Worm (Caenorhabditis elegans) whole organism, L2 larva: ENCODE results near the gene hpl-2.
A peak's percentile ranks its signal among the peaks of the same experiment; 100 is the strongest.
"Not testable (repeated sequence)": the region's sequence is repeated elsewhere in the genome, so short reads cannot be mapped to it uniquely, and the experiment has no call there.

Source experiments
- C34F6.9 ChIP-seq: fragments of 150-350 bp; optimal IDR thresholded peaks from 2 replicates; lab custom pipeline; 2014; ENCODE audit warnings: missing biosample characterization, missing genetic modification characterization
- F13H6.1 ChIP-seq: sonication (generic microtip); optimal IDR thresholded peaks from 2 replicates; lab custom pipeline; 2016; ENCODE audit warnings: missing genetic modification characterization, missing compliant biosample characterization
- R02D3.7 ChIP-seq: fragments of 150-350 bp; optimal IDR thresholded peaks from 2 replicates; lab custom pipeline; 2014; ENCODE audit warnings: missing biosample characterization, missing genetic modification characterization
- ZK546.5 ChIP-seq: sonication (generic microtip); optimal IDR thresholded peaks from 2 replicates; lab custom pipeline; 2017; ENCODE audit warnings: missing biosample characterization, missing genetic modification characterization
- alr-1 ChIP-seq: fragments of 150-350 bp; optimal IDR thresholded peaks from 2 replicates; lab custom pipeline; 2014; ENCODE audit warnings: missing biosample characterization, missing genetic modification characterization
- aly-2 ChIP-seq: fragments of 150-350 bp; optimal IDR thresholded peaks from 2 replicates; lab custom pipeline; 2014; ENCODE audit warnings: missing biosample characterization, missing genetic modification characterization
- ama-1 ChIP-seq: fragments of 150-350 bp; optimal IDR thresholded peaks from 2 replicates; lab custom pipeline; 2018; ENCODE audit warnings: inconsistent platforms
- blmp-1 ChIP-seq: sonication (generic microtip); optimal IDR thresholded peaks from 2 replicates; lab custom pipeline; 2017; ENCODE audit warnings: missing genetic modification characterization, mild to moderate bottlenecking, missing compliant biosample characterization, antibody characterized with exemption, moderate library complexity; ENCODE audit not compliant: insufficient read depth
- ceh-16 ChIP-seq: fragments of 150-350 bp; optimal IDR thresholded peaks from 2 replicates; lab custom pipeline; 2014; ENCODE audit warnings: missing biosample characterization, missing genetic modification characterization
- ceh-82 ChIP-seq: fragments of 150-350 bp; optimal IDR thresholded peaks from 2 replicates; lab custom pipeline; 2014; ENCODE audit warnings: missing biosample characterization, missing genetic modification characterization
- crh-2 ChIP-seq: sonication (generic microtip); optimal IDR thresholded peaks from 2 replicates; lab custom pipeline; 2017; ENCODE audit warnings: missing biosample characterization, missing genetic modification characterization
- dmd-4 ChIP-seq: sonication (generic microtip); optimal IDR thresholded peaks from 2 replicates; lab custom pipeline; 2017; ENCODE audit warnings: missing biosample characterization, missing genetic modification characterization
- egl-27 ChIP-seq: sonication (generic microtip); optimal IDR thresholded peaks from 3 replicates; lab custom pipeline; 2017; ENCODE audit warnings: missing biosample characterization, missing genetic modification reagents, missing genetic modification characterization
- fos-1 ChIP-seq: fragments of 150-350 bp; optimal IDR thresholded peaks from 2 replicates; lab custom pipeline; 2014; ENCODE audit warnings: missing biosample characterization, missing genetic modification characterization
- gmeb-1 ChIP-seq: fragments of 150-350 bp; optimal IDR thresholded peaks from 2 replicates; lab custom pipeline; 2014; ENCODE audit warnings: missing biosample characterization, missing genetic modification characterization
- lin-11 ChIP-seq: fragments of 150-350 bp; sonication (generic microtip); optimal IDR thresholded peaks from 2 replicates; lab custom pipeline; 2014; ENCODE audit warnings: missing biosample characterization, missing genetic modification characterization, inconsistent platforms, mixed read lengths
- lin-13 ChIP-seq: fragments of 150-350 bp; optimal IDR thresholded peaks from 2 replicates; lab custom pipeline; 2014; ENCODE audit warnings: missing biosample characterization, missing genetic modification reagents, missing genetic modification characterization
- lin-39 ChIP-seq: fragments of 150-350 bp; optimal IDR thresholded peaks from 2 replicates; lab custom pipeline; 2014; ENCODE audit warnings: missing biosample characterization, missing genetic modification reagents, missing genetic modification characterization
- lsy-2 ChIP-seq, 2 experiments: fragments of 150-350 bp in 1 of 2; sonication (generic microtip) in 1 of 2; optimal IDR thresholded peaks; 2 replicates each; lab custom pipeline; 2014 to 2017; ENCODE audit warnings: missing biosample characterization in 2 of 2, missing genetic modification characterization in 2 of 2
- mab-5 ChIP-seq: fragments of 150-350 bp; optimal IDR thresholded peaks from 2 replicates; lab custom pipeline; 2014; ENCODE audit warnings: missing biosample characterization, missing genetic modification characterization
- mdl-1 ChIP-seq, 2 experiments: fragments of 150-350 bp in 1 of 2; sonication (generic microtip) in 1 of 2; optimal IDR thresholded peaks; 2 replicates each; lab custom pipeline; 2017; ENCODE audit warnings: missing biosample characterization in 2 of 2, missing genetic modification characterization in 2 of 2
- nhr-10 ChIP-seq: sonication (generic microtip); optimal IDR thresholded peaks from 2 replicates; lab custom pipeline; 2017; ENCODE audit warnings: missing biosample characterization, missing genetic modification characterization
- nhr-11 ChIP-seq: fragments of 150-350 bp; optimal IDR thresholded peaks from 2 replicates; lab custom pipeline; 2014; ENCODE audit warnings: missing biosample characterization, missing genetic modification characterization
- nhr-12 ChIP-seq: fragments of 150-350 bp; optimal IDR thresholded peaks from 2 replicates; lab custom pipeline; 2014; ENCODE audit warnings: missing biosample characterization, missing genetic modification characterization
- nhr-129 ChIP-seq: fragments of 150-350 bp; optimal IDR thresholded peaks from 2 replicates; lab custom pipeline; 2014; ENCODE audit warnings: missing biosample characterization, missing genetic modification characterization
- nhr-21 ChIP-seq: fragments of 150-350 bp; optimal IDR thresholded peaks from 2 replicates; lab custom pipeline; 2014; ENCODE audit warnings: missing biosample characterization, missing genetic modification characterization
- nhr-23 ChIP-seq: fragments of 150-350 bp; optimal IDR thresholded peaks from 2 replicates; lab custom pipeline; 2014; ENCODE audit warnings: missing biosample characterization, missing genetic modification reagents, missing genetic modification characterization
- nhr-237 ChIP-seq: fragments of 150-350 bp; optimal IDR thresholded peaks from 2 replicates; lab custom pipeline; 2014; ENCODE audit warnings: missing biosample characterization, missing genetic modification characterization
- nhr-25 ChIP-seq: fragments of 150-350 bp; sonication (generic microtip); optimal IDR thresholded peaks from 3 replicates; lab custom pipeline; 2014; ENCODE audit warnings: missing biosample characterization, missing genetic modification characterization
- nhr-77 ChIP-seq: fragments of 150-350 bp; optimal IDR thresholded peaks from 2 replicates; lab custom pipeline; 2014; ENCODE audit warnings: missing biosample characterization, missing genetic modification characterization
- peb-1 ChIP-seq: fragments of 150-350 bp; optimal IDR thresholded peaks from 2 replicates; lab custom pipeline; 2014; ENCODE audit warnings: missing biosample characterization, missing genetic modification characterization
- sem-4 ChIP-seq: fragments of 150-350 bp; optimal IDR thresholded peaks from 2 replicates; lab custom pipeline; 2014; ENCODE audit warnings: missing biosample characterization, missing genetic modification reagents, missing genetic modification characterization
- skn-1 ChIP-seq: sonication (generic microtip); optimal IDR thresholded peaks from 2 replicates; lab custom pipeline; 2017; ENCODE audit warnings: missing biosample characterization, missing genetic modification characterization
- sma-3 ChIP-seq: sonication (generic microtip); optimal IDR thresholded peaks from 2 replicates; lab custom pipeline; 2016; ENCODE audit warnings: missing genetic modification reagents, missing genetic modification characterization, missing compliant biosample characterization
- unc-39 ChIP-seq: fragments of 150-350 bp; optimal IDR thresholded peaks from 2 replicates; lab custom pipeline; 2014; ENCODE audit warnings: missing biosample characterization, missing genetic modification characterization
- unc-55 ChIP-seq: fragments of 150-350 bp; sonication (generic microtip); optimal IDR thresholded peaks from 3 replicates; lab custom pipeline; 2014; ENCODE audit warnings: missing biosample characterization, missing genetic modification reagents, missing genetic modification characterization
- unc-62 ChIP-seq: fragments of 150-350 bp; optimal IDR thresholded peaks from 2 replicates; lab custom pipeline; 2014; ENCODE audit warnings: missing biosample characterization, missing genetic modification reagents, missing genetic modification characterization
- zag-1 ChIP-seq: fragments of 150-350 bp; optimal IDR thresholded peaks from 2 replicates; lab custom pipeline; 2014; ENCODE audit warnings: missing biosample characterization, missing genetic modification characterization
- ztf-1 ChIP-seq: fragments of 200-800 bp; sonication (Bioruptor generic); conservative IDR thresholded peaks from 2 replicates; pipeline ENCODE4 v1.3.6; 2022; ENCODE audit warnings: missing genetic modification characterization, missing compliant biosample characterization
- ztf-11 ChIP-seq: sonication (generic microtip); optimal IDR thresholded peaks from 2 replicates; lab custom pipeline; 2017; ENCODE audit warnings: missing biosample characterization, missing genetic modification characterization
- ztf-4 ChIP-seq: fragments of 150-350 bp; optimal IDR thresholded peaks from 2 replicates; lab custom pipeline; 2014; ENCODE audit warnings: missing biosample characterization, missing genetic modification characterization

hpl-2 gene

DNA sequence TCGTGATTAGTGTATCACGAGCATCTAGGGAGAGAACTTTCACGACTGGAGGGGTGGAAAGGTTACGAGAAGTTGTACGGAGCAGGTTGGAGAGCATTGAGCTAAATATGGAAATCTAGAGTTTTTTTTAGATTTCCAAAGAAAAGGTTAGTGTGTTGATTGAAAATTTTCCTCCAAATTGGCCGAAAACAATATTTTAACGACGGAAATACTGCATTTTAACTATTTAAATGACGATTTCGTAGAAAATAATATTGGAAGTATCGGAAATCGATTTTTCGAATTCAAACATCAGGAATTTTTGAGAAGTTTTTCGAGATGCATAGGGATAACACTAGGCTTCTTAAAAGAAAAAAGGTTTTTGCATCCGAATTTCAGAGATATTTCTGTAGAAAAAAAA is 3.1 kb upstream of the hpl-2 start, which contains the start of gene K01G5.10:
Gene K01G5.10 (minus strand): TSS at position 101 of the 400 bp plus-strand sequence.
- no peak for TF ChIP-seq lin-13 (GFP tag; lab: Kevin White, UChicago)
- no peak for TF ChIP-seq alr-1 (tag; lab: Kevin White, UChicago)
- no peak for TF ChIP-seq zag-1 (tag; lab: Kevin White, UChicago)
- no peak for TF ChIP-seq nhr-21 (tag; lab: Kevin White, UChicago)
- TF ChIP-seq mab-5, result no peak
- TF ChIP-seq F13H6.1 (tag; lab: Kevin White, UChicago), result no peak
- TF ChIP-seq egl-27, result no peak
- TF ChIP-seq gmeb-1 (tag; lab: Kevin White, UChicago), result no peak
- TF ChIP-seq lin-11 (tag; lab: Kevin White, UChicago), result no peak
- TF ChIP-seq, all 48 proteins: peak for 0

DNA sequence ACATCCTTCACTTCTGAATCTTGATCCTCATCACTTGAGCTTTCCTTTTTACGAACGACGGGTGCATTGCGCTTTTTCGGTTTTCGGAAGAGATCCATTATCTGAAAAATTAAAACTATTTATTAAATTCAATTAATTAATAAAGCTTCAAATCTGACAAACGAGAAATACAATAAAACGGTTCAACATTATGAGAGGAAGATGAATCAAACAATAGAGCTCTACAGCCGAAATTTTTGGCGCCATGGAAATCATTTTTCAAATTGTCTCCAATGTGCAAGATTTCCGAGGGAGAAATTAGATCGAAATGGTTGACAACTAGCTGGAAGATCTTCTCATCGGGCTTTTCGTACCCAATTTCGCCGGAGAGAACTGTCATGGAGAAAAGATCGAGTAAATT is 2.2 kb upstream of the hpl-2 start, which contains the start of gene rnf-113:
Gene rnf-113 (minus strand): TSS at position 101 of the 400 bp plus-strand sequence.
- no peak for TF ChIP-seq aly-2 (tag; lab: Kevin White, UChicago)
- no peak for TF ChIP-seq ceh-16 (tag; lab: Kevin White, UChicago)
- no peak for TF ChIP-seq nhr-10 (tag; lab: Kevin White, UChicago)
- no peak for TF ChIP-seq mdl-1 (tag; optimal IDR thresholded peaks at IDR 0.05; lab: Kevin White, UChicago)
- TF ChIP-seq lsy-2 (tag; optimal IDR thresholded peaks at IDR 0.05; lab: Kevin White, UChicago), result no peak
- TF ChIP-seq nhr-25, result no peak
- no peak for TF ChIP-seq sma-3 (GFP tag; lab: Kevin White, UChicago)
- no peak for TF ChIP-seq nhr-11 (tag; lab: Kevin White, UChicago)
- TF ChIP-seq lin-13 (GFP tag; lab: Kevin White, UChicago), result no peak
- no peak for TF ChIP-seq mab-5
- TF ChIP-seq, all 48 proteins: peak for 0

DNA sequence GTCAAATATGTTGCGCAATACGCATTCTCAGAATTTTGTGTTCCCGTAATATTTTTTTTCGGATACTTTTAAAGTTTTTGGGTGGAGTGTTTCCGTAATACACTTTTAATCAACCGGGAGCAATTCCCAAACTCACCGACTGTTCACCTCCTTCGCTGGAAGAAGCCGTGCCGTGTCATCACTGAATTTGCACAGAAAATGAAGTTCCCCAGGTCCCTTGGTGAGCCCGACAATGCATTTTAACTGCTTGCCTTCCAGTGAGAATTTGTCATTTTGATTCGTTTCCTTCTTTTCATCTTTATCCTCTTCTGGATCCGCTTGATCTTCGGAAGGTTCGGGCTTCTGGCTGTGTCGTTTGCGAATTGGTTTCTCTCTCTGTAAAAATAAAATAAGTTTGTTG is 951 bp downstream of the hpl-2 start:
- no peak for TF ChIP-seq mab-5
- TF ChIP-seq gmeb-1 (tag; lab: Kevin White, UChicago), result peak; percentile 66

DNA sequence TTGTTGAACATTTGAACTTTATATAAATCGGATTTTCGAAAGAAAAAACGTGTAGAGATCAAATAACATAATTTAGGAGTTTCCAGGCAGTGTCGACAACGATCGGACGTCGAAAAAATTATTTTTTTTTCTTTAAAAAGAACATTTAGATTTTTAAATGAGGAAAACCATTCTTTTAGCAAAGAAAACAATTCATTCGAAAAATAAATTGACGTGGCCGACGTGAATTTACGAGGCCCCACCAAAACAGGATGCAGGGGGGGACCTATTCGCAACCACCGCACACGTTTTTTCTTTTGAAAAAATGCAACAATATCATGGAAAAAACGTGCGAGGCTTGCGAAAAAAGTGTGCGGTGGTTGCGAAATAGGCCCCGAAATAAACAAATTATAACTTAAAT is 5.3 kb downstream of the hpl-2 start, which contains the start of gene enu-3.6:
Gene enu-3.6 (plus strand): TSS at position 392 of the 400 bp plus-strand sequence.
- TF ChIP-seq ztf-4, sem-4, nhr-237 (tag; lab: Kevin White, UChicago): not testable (repeated sequence)

DNA sequence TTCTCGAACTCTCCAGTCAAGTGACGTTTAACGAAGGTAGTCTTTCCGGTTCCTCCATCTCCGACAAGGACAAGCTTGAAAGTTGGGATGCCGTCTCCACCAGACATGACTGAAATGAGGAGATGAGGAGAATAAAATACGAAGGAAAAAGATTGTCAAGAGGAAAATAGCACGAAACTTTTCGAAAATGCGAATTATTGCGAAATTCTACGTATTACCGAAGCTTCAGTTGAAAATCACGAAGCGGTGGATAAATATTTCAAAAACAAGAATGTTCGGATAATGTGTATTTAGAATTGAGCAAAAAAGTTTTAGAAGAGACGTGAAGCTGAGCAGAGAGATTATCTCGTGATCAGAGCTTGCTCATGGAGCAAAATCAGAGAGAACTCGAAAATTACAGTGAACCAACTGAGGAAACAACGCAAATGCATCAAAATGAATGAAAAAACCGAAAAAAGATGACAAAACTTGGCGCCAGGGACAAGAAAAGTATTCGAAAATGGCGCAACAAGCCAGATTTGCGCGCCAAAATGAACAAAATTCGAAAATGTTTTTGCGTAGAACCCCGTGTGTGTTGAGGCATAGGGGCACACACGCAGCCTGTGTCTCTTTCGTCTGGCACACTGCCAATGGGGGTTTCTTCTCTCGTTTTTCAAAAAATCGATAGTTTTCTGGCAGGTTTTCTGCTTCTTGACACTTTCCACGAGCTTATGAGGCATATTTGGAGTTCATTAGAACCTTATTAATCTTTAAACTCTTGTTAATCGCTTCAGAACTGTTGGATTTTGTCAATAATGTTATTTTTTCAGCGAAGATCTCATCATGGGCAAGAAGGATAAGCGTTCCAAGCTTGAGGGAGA is 7.5 kb downstream of the hpl-2 start, which contains the start of the genes ran-1 and dkc-1:
Gene ran-1 (minus strand): TSS at position 109 of the 860 bp plus-strand sequence.
Gene dkc-1 (plus strand): TSS at position 810 of the 860 bp plus-strand sequence.
- TF ChIP-seq ztf-11 (tag; lab: Kevin White, UChicago) (no peak), dmd-4 (tag; lab: Kevin White, UChicago) (no peak), sem-4 (tag; lab: Kevin White, UChicago) (peak; percentile 29), lin-11 (tag; lab: Kevin White, UChicago) (peak; percentile 44), mab-5 (peak; percentile 7), ztf-1 (GFP tag; lab: Robert Waterston, UW) (no peak), unc-55 (GFP tag; lab: Kevin White, UChicago) (peak; percentile 90), alr-1 (tag; lab: Kevin White, UChicago) (no peak), unc-62 (GFP tag; lab: Kevin White, UChicago) (no peak), blmp-1 (tag; lab: Kevin White, UChicago) (peak; percentile 35), egl-27 (no peak), ama-1 (lab: Kevin White, UChicago) (no peak), aly-2 (tag; lab: Kevin White, UChicago) (no peak), nhr-129 (peak; percentile 79), unc-39 (tag; lab: Kevin White, UChicago) (no peak), zag-1 (tag; lab: Kevin White, UChicago) (no peak), nhr-11 (tag; lab: Kevin White, UChicago) (no peak), lin-39 (tag; lab: Kevin White, UChicago) (no peak), ceh-82 (tag; lab: Kevin White, UChicago) (no peak), nhr-77 (no peak), skn-1 (tag; lab: Kevin White, UChicago) (no peak), crh-2 (tag; lab: Kevin White, UChicago) (peak; percentile 78), ceh-16 (tag; lab: Kevin White, UChicago) (peak; percentile 5), gmeb-1 (tag; lab: Kevin White, UChicago) (peak; percentile 67), ZK546.5 (no peak), sma-3 (GFP tag; lab: Kevin White, UChicago) (peak; percentile 10), C34F6.9 (tag; lab: Kevin White, UChicago) (peak; percentile 90), peb-1 (tag; lab: Kevin White, UChicago) (no peak), mdl-1 (tag; optimal IDR thresholded peaks at IDR 0.05; lab: Kevin White, UChicago) (peak in 1 of 2 experiments; percentile 20), nhr-10 (tag; lab: Kevin White, UChicago) (no peak), nhr-12 (tag; lab: Kevin White, UChicago) (no peak), ztf-4 (tag; lab: Kevin White, UChicago) (no peak), R02D3.7 (tag; lab: Kevin White, UChicago) (no peak), nhr-23 (no peak), fos-1 (tag; lab: Kevin White, UChicago) (peak; percentile 58)
